Worm (Caenorhabditis elegans) whole organism, late embryonic: ENCODE measurements around the gene rps-2.

Experiments used
- F13H6.1 ChIP-seq: sonication (generic microtip); optimal IDR thresholded peaks from 2 replicates; lab custom pipeline; 2016; ENCODE audit warnings: missing genetic modification characterization, missing compliant biosample characterization
- ama-1 ChIP-seq: fragments of 150-350 bp; optimal IDR thresholded peaks from 2 replicates; lab custom pipeline; 2014
- ceh-18 ChIP-seq: sonication (generic microtip); optimal IDR thresholded peaks from 2 replicates; lab custom pipeline; 2016; ENCODE audit warnings: missing genetic modification characterization, missing compliant biosample characterization
- dve-1 ChIP-seq: sonication (generic microtip); optimal IDR thresholded peaks from 2 replicates; lab custom pipeline; 2017; ENCODE audit warnings: antibody characterized with exemption, mild to moderate bottlenecking, missing genetic modification characterization, missing compliant biosample characterization
- elt-4 ChIP-seq: sonication (generic microtip); optimal IDR thresholded peaks from 2 replicates; lab custom pipeline; 2016; ENCODE audit warnings: missing genetic modification characterization, missing compliant biosample characterization
- pag-3 ChIP-seq: sonication (generic microtip); optimal IDR thresholded peaks from 2 replicates; lab custom pipeline; 2016; ENCODE audit warnings: missing compliant biosample characterization, missing genetic modification characterization, borderline replicate concordance
- pha-4 ChIP-seq: fragments of 150-350 bp; optimal IDR thresholded peaks from 2 replicates; lab custom pipeline; 2018; ENCODE audit warnings: missing biosample characterization, missing genetic modification reagents, missing genetic modification characterization
- unc-42 ChIP-seq: sonication (generic microtip); optimal IDR thresholded peaks from 2 replicates; lab custom pipeline; 2016; ENCODE audit warnings: missing genotype, missing genetic modification characterization, missing compliant biosample characterization
- unc-55 ChIP-seq: sonication (generic microtip); optimal IDR thresholded peaks from 2 replicates; lab custom pipeline; 2017; ENCODE audit warnings: missing biosample characterization, missing genetic modification reagents, missing genetic modification characterization
- unc-86 ChIP-seq: sonication (generic microtip); optimal IDR thresholded peaks from 2 replicates; lab custom pipeline; 2016; ENCODE audit warnings: missing genetic modification characterization, missing compliant biosample characterization

- TF ChIP-seq pha-4 (tag; lab: Kevin White, UChicago) (no peak), F13H6.1 (tag; lab: Kevin White, UChicago) (no peak), pag-3 (tag; lab: Kevin White, UChicago) (no peak), elt-4 (tag; lab: Kevin White, UChicago) (no peak), dve-1 (no peak), ama-1 (lab: Kevin White, UChicago) (no peak), unc-86 (no peak), unc-55 (GFP tag; lab: Kevin White, UChicago) (no peak), ceh-18 (tag; lab: Kevin White, UChicago) (no peak), unc-42 (no peak)
Measured at ce11 chrIV:7943272-7943671, 17.1 kb upstream of the rps-2 start.
